Worm (Caenorhabditis elegans) whole organism, L3 larva: ENCODE data around the gene spp-19.

ENCODE experiments used
- nhr-11 ChIP-seq: fragments of 150-350 bp; optimal IDR thresholded peaks from 2 replicates; lab custom pipeline; 2014; ENCODE audit warnings: missing biosample characterization, missing genetic modification characterization
- nhr-77 ChIP-seq: fragments of 150-350 bp; optimal IDR thresholded peaks from 2 replicates; lab custom pipeline; 2014; ENCODE audit warnings: missing biosample characterization, missing genetic modification characterization
- skn-1 ChIP-seq: fragments of 150-350 bp; optimal IDR thresholded peaks from 2 replicates; lab custom pipeline; 2014; ENCODE audit warnings: missing biosample characterization, missing genetic modification characterization
- zag-1 ChIP-seq: fragments of 150-350 bp; optimal IDR thresholded peaks from 2 replicates; lab custom pipeline; 2014; ENCODE audit warnings: missing biosample characterization, missing genetic modification characterization

DNA sequence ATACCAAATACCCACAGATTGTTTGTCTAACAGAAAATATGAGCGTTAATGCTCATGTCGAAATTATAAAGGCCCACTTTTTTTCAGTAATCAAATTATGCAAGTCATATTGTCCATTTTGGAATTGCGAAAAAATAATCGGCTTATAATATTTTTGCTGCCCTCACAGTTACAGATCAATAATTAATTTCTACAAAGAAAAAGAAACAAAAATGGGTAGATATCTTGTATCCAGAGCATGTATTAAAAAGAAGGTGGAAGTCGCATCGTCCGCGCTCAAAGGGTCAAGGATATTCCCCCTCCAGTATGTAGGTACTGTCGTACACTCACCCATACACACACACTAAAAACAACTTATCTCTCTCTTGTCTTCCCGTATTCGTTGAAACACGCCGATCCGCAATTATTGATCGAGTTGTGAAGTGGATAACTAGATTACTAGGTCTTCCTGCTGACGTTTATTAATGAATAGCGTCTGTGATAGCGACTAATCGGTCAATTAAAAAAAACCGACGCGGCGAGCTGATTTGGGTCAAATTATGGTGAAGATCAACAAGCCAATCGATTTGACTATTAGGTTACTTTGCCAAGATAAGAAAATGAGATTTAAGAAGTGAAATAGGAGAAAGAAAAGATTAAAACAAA is 47.6 kb downstream of the spp-19 start:
- TF ChIP-seq nhr-11 (tag; lab: Kevin White, UChicago) = no peak
- no peak for TF ChIP-seq zag-1 (tag; lab: Kevin White, UChicago)
- TF ChIP-seq skn-1 (tag; lab: Kevin White, UChicago) = no peak
- TF ChIP-seq nhr-77 (tag; lab: Kevin White, UChicago) = no peak
